Worm (Caenorhabditis elegans): Measurements from ENCODE around the gene T25D10.1.
A peak's percentile ranks its signal among the peaks of the same experiment; 100 is the strongest.

Gene T25D10.1

ce11 chrII:6379038-6379563, 24.1 kb upstream of the T25D10.1 start:
- TF ChIP-seq pbrm-1 (GFP tag; IDR thresholded peaks at IDR 0.05): no peak

- TF ChIP-seq hlh-12 (tag; optimal IDR thresholded peaks at IDR 0.05) (no peak), nhr-80 (tag; optimal IDR thresholded peaks at IDR 0.05) (peak; percentile 14)
Observed at ce11 chrII:6380866-6381265, 22.3 kb upstream of the T25D10.1 start, which contains the start of gene F58F12.12. F58F12.12 (plus strand) TSS chrII:6381166.

- no peak for TF ChIP-seq aptf-2 (GFP tag; conservative IDR thresholded peaks at IDR 0.05)
- TF ChIP-seq sea-2 (GFP tag; IDR thresholded peaks at IDR 0.05): no peak
- TF ChIP-seq ztf-26 (tag; optimal IDR thresholded peaks at IDR 0.05): no peak
- no peak for TF ChIP-seq hmg-20 (GFP tag; IDR thresholded peaks at IDR 0.05)
- no peak for TF ChIP-seq rcor-1 (GFP tag; IDR thresholded peaks at IDR 0.05)
- peak; percentile 53 for TF ChIP-seq lsl-1 (GFP tag; optimal IDR thresholded peaks at IDR 0.05)
- TF ChIP-seq ceh-91 (GFP tag; IDR thresholded peaks at IDR 0.05): peak; percentile 43
- no peak for TF ChIP-seq egl-18 (GFP tag; IDR thresholded peaks at IDR 0.05)
- no peak for TF ChIP-seq repo-1 (tag; optimal IDR thresholded peaks at IDR 0.05)
- TF ChIP-seq B0019.2 (GFP tag; conservative IDR thresholded peaks at IDR 0.05): no peak
- TF ChIP-seq atf-7 (tag; optimal IDR thresholded peaks at IDR 0.05): no peak
- no peak for TF ChIP-seq ets-4 (GFP tag; optimal IDR thresholded peaks at IDR 0.05)
- no peak for TF ChIP-seq F57C9.4 (tag; optimal IDR thresholded peaks at IDR 0.05)
- no peak for TF ChIP-seq lir-1 (GFP tag; conservative IDR thresholded peaks at IDR 0.05)
- TF ChIP-seq F10E7.11 (tag; optimal IDR thresholded peaks at IDR 0.05): no peak
- TF ChIP-seq pbrm-1 (GFP tag; IDR thresholded peaks at IDR 0.05): no peak
- TF ChIP-seq lin-35 (GFP tag; optimal IDR thresholded peaks at IDR 0.05): no peak
- TF ChIP-seq nhr-120 (GFP tag; IDR thresholded peaks at IDR 0.05): no peak
- TF ChIP-seq Y53G8AR.9 (GFP tag; conservative IDR thresholded peaks at IDR 0.05): no peak
- no peak for TF ChIP-seq madf-3 (GFP tag; IDR thresholded peaks at IDR 0.05)
- no peak for TF ChIP-seq lsy-27 (tag; optimal IDR thresholded peaks at IDR 0.05; ENCODE audit: borderline replicate concordance, insufficient read depth)
- TF ChIP-seq B0261.1 (tag; optimal IDR thresholded peaks at IDR 0.05): no peak
- TF ChIP-seq gei-17 (GFP tag; optimal IDR thresholded peaks at IDR 0.05): no peak
- peak; percentile 63 for TF ChIP-seq attf-5 (GFP tag; optimal IDR thresholded peaks at IDR 0.05)
- TF ChIP-seq rpc-1 (optimal IDR thresholded peaks at IDR 0.05): no peak
- no peak for TF ChIP-seq rpc-1 (tag; optimal IDR thresholded peaks at IDR 0.05)
- TF ChIP-seq hmg-1.2 (GFP tag; IDR thresholded peaks at IDR 0.05): peak; percentile 38; the same call in 1 of the 2 replicates
- TF ChIP-seq ekl-4 (GFP tag; IDR thresholded peaks at IDR 0.05): no peak
- TF ChIP-seq snpc-3.4 (tag; optimal IDR thresholded peaks at IDR 0.05): peak; percentile 46
- TF ChIP-seq athp-1 (tag; optimal IDR thresholded peaks at IDR 0.05): no peak
- no peak for TF ChIP-seq F57A8.1 (GFP tag; optimal IDR thresholded peaks at IDR 0.05)
- TF ChIP-seq F37B4.10 (GFP tag; IDR thresholded peaks at IDR 0.05): no peak
- TF ChIP-seq nhr-90 (tag; optimal IDR thresholded peaks at IDR 0.05): no peak
- TF ChIP-seq F55B11.4 (tag; optimal IDR thresholded peaks at IDR 0.05; ENCODE audit: borderline replicate concordance, insufficient read depth): no peak
- no peak for TF ChIP-seq C06A6.2 (GFP tag; conservative IDR thresholded peaks at IDR 0.05)
- no peak for TF ChIP-seq tbp1 (GFP tag; optimal IDR thresholded peaks at IDR 0.05)
- no peak for TF ChIP-seq hlh-12 (tag; optimal IDR thresholded peaks at IDR 0.05)
- TF ChIP-seq D2030.7 (GFP tag; IDR thresholded peaks at IDR 0.05): peak; percentile 21; the same call in 1 of the 2 replicates
- no peak for TF ChIP-seq egrh-3 (GFP tag; IDR thresholded peaks at IDR 0.05)
- no peak for TF ChIP-seq ztf-25 (GFP tag; IDR thresholded peaks at IDR 0.05)
- no peak for TF ChIP-seq akir-1 (GFP tag; optimal IDR thresholded peaks at IDR 0.05)
- TF ChIP-seq B0336.3 (GFP tag; IDR thresholded peaks at IDR 0.05): no peak
- peak; percentile 92 for TF ChIP-seq mcd-1 (GFP tag; IDR thresholded peaks at IDR 0.05)
- TF ChIP-seq F39B2.1 (GFP tag; IDR thresholded peaks at IDR 0.05): no peak
Observed at ce11 chrII:6383183-6383695, 20.0 kb upstream of the T25D10.1 start, which contains the start of gene F58F12.1. F58F12.1 (plus strand) TSS chrII:6383645.
